Fruit fly (Drosophila melanogaster) whole organism, embryonic: ENCODE results near the gene Fife.

Source experiments
- Ada2b ChIP-seq: fragments of 200-800 bp; sonication (Bioruptor generic); IDR thresholded peaks from 2 replicates; pipeline ENCODE4 v1.3.6; 2022; ENCODE audit warnings: missing biosample characterization, missing genetic modification characterization
- Atf6 ChIP-seq: fragments of 200-800 bp; sonication (Bioruptor generic); IDR thresholded peaks from 2 replicates; pipeline ENCODE4 v1.3.6; 2022; ENCODE audit warnings: missing biosample characterization, missing genetic modification characterization
- BEAF-32 ChIP-seq: fragments of 200-800 bp; sonication (Bioruptor generic); optimal IDR thresholded peaks from 3 replicates; lab custom pipeline; 2017; ENCODE audit warnings: missing biosample characterization, missing genetic modification characterization, mild to moderate bottlenecking, moderate library complexity, missing genetic modification reagents
- CG10979 ChIP-seq: fragments of 200-800 bp; sonication (Bioruptor generic); optimal IDR thresholded peaks from 2 replicates; lab custom pipeline; 2018; ENCODE audit warnings: missing biosample characterization, mild to moderate bottlenecking, missing genetic modification characterization, moderate library complexity
- CG12236 ChIP-seq: fragments of 200-800 bp; sonication (Bioruptor generic); optimal IDR thresholded peaks from 2 replicates; lab custom pipeline; 2016; ENCODE audit warnings: missing biosample characterization, missing genetic modification characterization
- CG12299 ChIP-seq: fragments of 200-800 bp; sonication (Bioruptor generic); optimal IDR thresholded peaks from 2 replicates; lab custom pipeline; 2018; ENCODE audit warnings: missing biosample characterization, mild to moderate bottlenecking, missing genetic modification characterization
- CG12744 ChIP-seq: fragments of 200-800 bp; sonication (Bioruptor generic); optimal IDR thresholded peaks from 2 replicates; lab custom pipeline; 2016; ENCODE audit warnings: missing biosample characterization, missing genetic modification characterization
- CG13287 ChIP-seq: fragments of 200-800 bp; sonication (Bioruptor generic); IDR thresholded peaks from 2 replicates; pipeline ENCODE4 v1.3.6; 2022; ENCODE audit warnings: missing biosample characterization, missing genetic modification characterization; ENCODE audit not compliant: partially characterized antibody
- CG14860 ChIP-seq: fragments of 200-800 bp; sonication (Bioruptor generic); IDR thresholded peaks from 3 replicates; pipeline ENCODE4 v1.3.6; 2022; ENCODE audit warnings: missing biosample characterization, missing genetic modification characterization; ENCODE audit not compliant: partially characterized antibody
- CG15601 ChIP-seq: fragments of 200-800 bp; sonication (Bioruptor generic); optimal IDR thresholded peaks from 3 replicates; lab custom pipeline; 2019; ENCODE audit warnings: missing biosample characterization, mild to moderate bottlenecking, missing genetic modification characterization, moderate library complexity
- CG16813 ChIP-seq: fragments of 200-800 bp; sonication (Bioruptor generic); IDR thresholded peaks from 3 replicates; pipeline ENCODE4 v1.3.6; 2022; ENCODE audit warnings: missing biosample characterization, missing genetic modification characterization; ENCODE audit not compliant: partially characterized antibody
- CG17186 ChIP-seq: fragments of 200-800 bp; sonication (Bioruptor generic); optimal IDR thresholded peaks from 3 replicates; lab custom pipeline; 2017; ENCODE audit warnings: missing biosample characterization, missing genetic modification reagents, missing genetic modification characterization
- CG2712 ChIP-seq: fragments of 200-800 bp; optimal IDR thresholded peaks from 3 replicates; lab custom pipeline; 2019; ENCODE audit warnings: missing biosample characterization, mild to moderate bottlenecking, missing genetic modification characterization, moderate library complexity
- CG33213 ChIP-seq: fragments of 200-800 bp; sonication (Bioruptor generic); optimal IDR thresholded peaks from 3 replicates; lab custom pipeline; 2016; ENCODE audit warnings: missing biosample characterization, missing genetic modification characterization
- CG34376 ChIP-seq: fragments of 200-800 bp; sonication (Bioruptor generic); optimal IDR thresholded peaks from 2 replicates; lab custom pipeline; 2018; ENCODE audit warnings: missing biosample characterization, mild to moderate bottlenecking, missing genetic modification characterization
- CG6272 ChIP-seq: fragments of 200-800 bp; sonication (Bioruptor generic); IDR thresholded peaks from 2 replicates; pipeline ENCODE4 v1.3.6; 2022; ENCODE audit warnings: missing biosample characterization, missing genetic modification characterization
- Camta ChIP-seq: fragments of 200-800 bp; sonication (Bioruptor generic); optimal IDR thresholded peaks from 2 replicates; lab custom pipeline; 2016; ENCODE audit warnings: missing biosample characterization, missing genetic modification characterization
- Dip2 ChIP-seq: fragments of 200-800 bp; sonication (Bioruptor generic); IDR thresholded peaks from 2 replicates; pipeline ENCODE4 v1.3.6; 2022; ENCODE audit warnings: missing biosample characterization, missing genetic modification characterization
- H15 ChIP-seq: fragments of 200-800 bp; sonication (Bioruptor generic); IDR thresholded peaks from 3 replicates; pipeline ENCODE4 v1.3.6; 2022; ENCODE audit warnings: missing biosample characterization, missing genetic modification characterization
- H2.0 ChIP-seq: fragments of 200-800 bp; sonication (Bioruptor generic); IDR thresholded peaks from 2 replicates; pipeline ENCODE4 v1.3.6; 2022; ENCODE audit warnings: missing biosample characterization, missing genetic modification characterization
- HHEX ChIP-seq: fragments of 200-800 bp; sonication (Bioruptor generic); optimal IDR thresholded peaks from 3 replicates; lab custom pipeline; 2017; ENCODE audit warnings: missing biosample characterization, mild to moderate bottlenecking, missing genetic modification characterization, missing genetic modification reagents
- MBD-R2 ChIP-seq: fragments of 200-800 bp; sonication (Bioruptor generic); IDR thresholded peaks from 2 replicates; pipeline ENCODE4 v1.3.6; 2022; ENCODE audit warnings: missing biosample characterization, missing genetic modification characterization
- Med ChIP-seq: fragments of 200-800 bp; sonication (Bioruptor generic); peaks from one replicate; lab custom pipeline; 2016; ENCODE audit warnings: missing biosample characterization, missing genetic modification characterization, mild to moderate bottlenecking, inconsistent platforms, moderate library complexity
- NfI ChIP-seq: fragments of 200-800 bp; sonication (Bioruptor generic); optimal IDR thresholded peaks from 3 replicates; lab custom pipeline; 2018; ENCODE audit warnings: missing biosample characterization, mild to moderate bottlenecking, missing genetic modification characterization, moderate library complexity
- Rx ChIP-seq: fragments of 200-800 bp; sonication (Bioruptor generic); IDR thresholded peaks from 2 replicates; pipeline ENCODE4 v1.3.6; 2022; ENCODE audit warnings: missing biosample characterization, missing genetic modification characterization
- Side ChIP-seq: fragments of 200-800 bp; sonication (Bioruptor generic); optimal IDR thresholded peaks from 2 replicates; lab custom pipeline; 2016; ENCODE audit warnings: missing biosample characterization, missing genetic modification characterization
- abd-A ChIP-seq: fragments of 200-800 bp; sonication (Bioruptor generic); optimal IDR thresholded peaks from 3 replicates; lab custom pipeline; 2019; ENCODE audit warnings: missing biosample characterization, mild to moderate bottlenecking, missing genetic modification characterization, moderate library complexity
- bsh ChIP-seq, 2 experiments: fragments of 200-800 bp; sonication (Bioruptor generic); optimal IDR thresholded peaks; 2 replicates each; lab custom pipeline; 2017 to 2018; ENCODE audit warnings: mild to moderate bottlenecking in 2 of 2, missing biosample characterization in 2 of 2, missing genetic modification characterization in 2 of 2, moderate library complexity in 1 of 2
- chinmo ChIP-seq: fragments of 200-800 bp; sonication (Bioruptor generic); IDR thresholded peaks from 4 replicates; pipeline ENCODE4 v1.3.6; 2022; ENCODE audit warnings: missing biosample characterization, missing genetic modification characterization; ENCODE audit not compliant: partially characterized antibody
- crp ChIP-seq, 2 experiments: fragments of 200-800 bp; sonication (Bioruptor generic); optimal IDR thresholded peaks; 2 replicates in 1 of 2; 3 replicates in 1 of 2; lab custom pipeline; 2017; ENCODE audit warnings: missing biosample characterization in 2 of 2, missing genetic modification characterization in 2 of 2, mild to moderate bottlenecking in 1 of 2, moderate library complexity in 1 of 2
- dmrt11E ChIP-seq: fragments of 200-800 bp; sonication (Bioruptor generic); optimal IDR thresholded peaks from 3 replicates; lab custom pipeline; 2018; ENCODE audit warnings: missing biosample characterization, mild to moderate bottlenecking, missing genetic modification characterization, moderate library complexity
- dpn ChIP-seq, 2 experiments: fragments of 200-800 bp; sonication (Bioruptor generic); optimal IDR thresholded peaks; 3 replicates each; lab custom pipeline; 2016; ENCODE audit warnings: missing biosample characterization in 2 of 2, missing genetic modification characterization in 2 of 2
- dysf ChIP-seq: fragments of 200-800 bp; sonication (Bioruptor generic); IDR thresholded peaks from 3 replicates; pipeline ENCODE4 v1.3.6; 2022; ENCODE audit warnings: missing biosample characterization, missing genetic modification characterization
- gcm ChIP-seq: fragments of 200-800 bp; sonication (Bioruptor generic); optimal IDR thresholded peaks from 2 replicates; lab custom pipeline; 2019; ENCODE audit warnings: missing biosample characterization, mild to moderate bottlenecking, missing genetic modification characterization, moderate library complexity
- grn ChIP-seq: fragments of 200-800 bp; sonication (Bioruptor generic); optimal IDR thresholded peaks from 3 replicates; lab custom pipeline; 2017; ENCODE audit warnings: missing biosample characterization, missing genetic modification characterization
- lola ChIP-seq, 3 experiments: fragments of >200 bp in 2 of 3; fragments of 200-800 bp in 1 of 3; sonication (Bioruptor generic) in 1 of 3; optimal IDR thresholded peaks; 2 replicates each; lab custom pipeline; 2017 to 2019; ENCODE audit warnings: missing biosample characterization in 3 of 3, missing genetic modification characterization in 3 of 3, mild to moderate bottlenecking in 1 of 3, moderate library complexity in 1 of 3
- lov ChIP-seq, 2 experiments: fragments of 200-800 bp in 1 of 2; fragments of >200 bp in 1 of 2; sonication (Bioruptor generic) in 1 of 2; IDR thresholded peaks in 1 of 2; optimal IDR thresholded peaks in 1 of 2; 2 replicates in 1 of 2; 3 replicates in 1 of 2; pipeline versions ENCODE4 v1.3.6 to Lab custom; 2017 to 2022; ENCODE audit warnings: missing biosample characterization in 1 of 2, missing genetic modification characterization in 1 of 2
- maf-S ChIP-seq: fragments of 200-800 bp; sonication (Bioruptor generic); optimal IDR thresholded peaks from 2 replicates; lab custom pipeline; 2016; ENCODE audit warnings: missing biosample characterization, missing genetic modification characterization
- odd ChIP-seq: fragments of 200-800 bp; sonication (Bioruptor generic); optimal IDR thresholded peaks from 2 replicates; lab custom pipeline; 2017; ENCODE audit warnings: missing biosample characterization, mild to moderate bottlenecking, missing genetic modification characterization
- prd ChIP-seq, 3 experiments: fragments of >200 bp in 2 of 3; fragments of 200-800 bp in 1 of 3; sonication (Bioruptor generic) in 1 of 3; optimal IDR thresholded peaks in 2 of 3; IDR thresholded peaks in 1 of 3; 2 replicates in 2 of 3; 3 replicates in 1 of 3; pipeline versions ENCODE4 v1.3.6 to Lab custom; 2017 to 2022; ENCODE audit warnings: missing biosample characterization in 1 of 3, missing genetic modification characterization in 1 of 3
- pum ChIP-seq: fragments of 200-800 bp; sonication (Bioruptor generic); optimal IDR thresholded peaks from 2 replicates; lab custom pipeline; 2016; ENCODE audit warnings: missing biosample characterization, missing genetic modification characterization
- pzg ChIP-seq: fragments of 200-800 bp; sonication (Bioruptor generic); optimal IDR thresholded peaks from 3 replicates; lab custom pipeline; 2018; ENCODE audit warnings: missing biosample characterization, mild to moderate bottlenecking, missing genetic modification characterization, moderate library complexity
- schlank ChIP-seq: fragments of 200-800 bp; sonication (Bioruptor generic); optimal IDR thresholded peaks from 2 replicates; lab custom pipeline; 2018; ENCODE audit warnings: missing biosample characterization, mild to moderate bottlenecking, missing genetic modification characterization
- sna ChIP-seq: fragments of 200-800 bp; sonication (Bioruptor generic); IDR thresholded peaks from 2 replicates; pipeline ENCODE4 v1.3.6; 2022; ENCODE audit warnings: missing biosample characterization, missing genetic modification characterization; ENCODE audit not compliant: partially characterized antibody
- sr ChIP-seq: fragments of 200-800 bp; sonication (Bioruptor generic); IDR thresholded peaks from 3 replicates; pipeline ENCODE4 v1.3.6; 2022; ENCODE audit warnings: missing biosample characterization, missing genetic modification characterization
- tin ChIP-seq: fragments of 200-800 bp; sonication (Bioruptor generic); optimal IDR thresholded peaks from 3 replicates; lab custom pipeline; 2016; ENCODE audit warnings: missing biosample characterization, missing genetic modification characterization
- vvl ChIP-seq: fragments of 200-800 bp; sonication (Bioruptor generic); IDR thresholded peaks from 2 replicates; pipeline ENCODE4 v1.3.6; 2022; ENCODE audit warnings: missing biosample characterization, missing genetic modification characterization
- zf30C ChIP-seq: fragments of 200-800 bp; sonication (Bioruptor generic); optimal IDR thresholded peaks from 3 replicates; lab custom pipeline; 2018; ENCODE audit warnings: missing biosample characterization, mild to moderate bottlenecking, missing genetic modification characterization

The Fife gene

DNA sequence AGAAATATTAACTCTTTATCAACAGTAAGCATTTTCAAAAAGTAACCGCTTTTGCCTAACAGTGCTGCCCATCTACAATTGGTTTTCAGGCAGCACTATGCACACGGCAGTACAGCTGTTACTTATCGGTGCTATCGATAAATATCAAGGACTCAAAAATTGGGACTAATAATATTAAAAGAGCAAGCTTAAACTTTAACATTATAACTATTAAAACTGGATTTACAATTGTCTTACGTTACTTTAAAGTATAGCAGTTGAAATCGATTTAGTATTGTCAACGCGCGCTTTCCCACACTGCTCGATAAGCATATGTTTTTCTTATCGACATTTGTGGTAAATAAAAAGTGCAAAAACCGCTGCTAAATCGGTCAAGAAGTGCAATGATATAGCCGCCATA lies 80.1 kb downstream of the Fife start, which contains the start of the genes CG42245 and MEP-1 (continued):
- TF ChIP-seq vvl (GFP tag; lab: Robert Waterston, UW) (peak; percentile 68; the same call in 1 of the 2 replicates), CG13287 (peak; percentile 81), bsh (GFP tag; optimal IDR thresholded peaks at IDR 0.05; lab: Kevin White, UChicago) (peak in 1 of 2 experiments; percentile 53), H15 (GFP tag; lab: Robert Waterston, UW) (no peak), CG16813 (GFP tag; lab: Robert Waterston, UW) (peak; percentile 62), dpn (GFP tag; optimal IDR thresholded peaks at IDR 0.05; lab: Kevin White, UChicago) (peak; percentile 52 to 61), CG34376 (GFP tag; lab: Kevin White, UChicago) (peak; percentile 19), lov (optimal IDR thresholded peaks at IDR 0.05; lab: Kevin White, UChicago) (no peak), lov (GFP tag; IDR thresholded peaks at IDR 0.05; lab: Robert Waterston, UW) (no peak), CG33213 (GFP tag; lab: Kevin White, UChicago) (peak; percentile 44), grn (no peak), Side (GFP tag; lab: Kevin White, UChicago) (peak; percentile 46), Dip2 (GFP tag; lab: Robert Waterston, UW) (no peak), Rx (GFP tag; lab: Robert Waterston, UW) (0 out of 2 replicates have a peak, but pooled peaks have one; percentile 13), MBD-R2 (GFP tag; lab: Robert Waterston, UW) (peak; percentile 58), HHEX (GFP tag; lab: Kevin White, UChicago) (peak; percentile 48), CG12236 (peak; percentile 49), CG10979 (tag; lab: Kevin White, UChicago) (peak; percentile 9), CG15601 (tag; lab: Kevin White, UChicago) (peak; percentile 40), schlank (tag; lab: Kevin White, UChicago) (no peak), Ada2b (GFP tag; lab: Robert Waterston, UW) (no peak), dmrt11E (peak; percentile 38), NfI (GFP tag; lab: Kevin White, UChicago) (peak; percentile 45), CG12744 (GFP tag; lab: Kevin White, UChicago) (peak; percentile 7), prd (optimal IDR thresholded peaks at IDR 0.05; lab: Kevin White, UChicago) (no peak), prd (GFP tag; IDR thresholded peaks at IDR 0.05; lab: Robert Waterston, UW) (no peak), CG6272 (GFP tag; lab: Robert Waterston, UW) (no peak), lola (GFP tag; optimal IDR thresholded peaks at IDR 0.05; lab: Kevin White, UChicago) (peak in 1 of 3 experiments; percentile 32), gcm (GFP tag; lab: Kevin White, UChicago) (peak; percentile 17), abd-A (tag; lab: Kevin White, UChicago) (no peak), chinmo (GFP tag; lab: Robert Waterston, UW) (peak; percentile 58; the same call in 1 of the 4 replicates), crp (GFP tag; optimal IDR thresholded peaks at IDR 0.05; lab: Kevin White, UChicago) (peak; percentile 91 to 96), BEAF-32 (GFP tag; lab: Kevin White, UChicago) (peak; percentile 67), pum (GFP tag; lab: Kevin White, UChicago) (peak; percentile 37), CG2712 (peak; percentile 63), CG17186 (GFP tag; lab: Kevin White, UChicago) (peak; percentile 65), H2.0 (GFP tag; lab: Robert Waterston, UW) (0 out of 2 replicates have a peak, but pooled peaks have one; percentile 4), zf30C (no peak), tin (GFP tag; lab: Kevin White, UChicago) (peak; percentile 60), Camta (peak; percentile 33), odd (no peak), Med (GFP tag; lab: Kevin White, UChicago) (peak; percentile 96), Atf6 (GFP tag; lab: Robert Waterston, UW) (no peak), CG14860 (GFP tag; lab: Robert Waterston, UW) (peak; percentile 66), pzg (GFP tag; lab: Kevin White, UChicago) (peak; percentile 82), CG12299 (tag; lab: Kevin White, UChicago) (peak; percentile 10), sr (GFP tag; lab: Robert Waterston, UW) (no peak), maf-S (GFP tag; lab: Kevin White, UChicago) (peak; percentile 32), sna (peak; percentile 61), dysf (GFP tag; lab: Robert Waterston, UW) (no peak)
